Worm (Caenorhabditis elegans): Measurements from ENCODE around the gene F26D11.2.

F26D11.2 gene

ce11 chrV:7956218-7956617, 2.9 kb upstream of the F26D11.2 start, which contains the start of gene pals-34:
TSS of gene pals-34 (minus strand) at chrV:7956497.
- TF ChIP-seq lin-11 (tag; optimal IDR thresholded peaks at IDR 0.05) (no peak), egl-27 (tag; optimal IDR thresholded peaks at IDR 0.05) (no peak), lsy-2 (tag; optimal IDR thresholded peaks at IDR 0.05) (no peak), R02D3.7 (tag; optimal IDR thresholded peaks at IDR 0.05) (no peak), nhr-237 (tag; optimal IDR thresholded peaks at IDR 0.05) (no peak), lin-13 (GFP tag; optimal IDR thresholded peaks at IDR 0.05) (no peak), crh-2 (tag; optimal IDR thresholded peaks at IDR 0.05) (no peak), sem-4 (tag; optimal IDR thresholded peaks at IDR 0.05) (no peak), peb-1 (tag; optimal IDR thresholded peaks at IDR 0.05) (no peak), unc-39 (tag; optimal IDR thresholded peaks at IDR 0.05) (no peak), ceh-82 (tag; optimal IDR thresholded peaks at IDR 0.05) (no peak), mdl-1 (tag; optimal IDR thresholded peaks at IDR 0.05) (no peak), ztf-1 (GFP tag; conservative IDR thresholded peaks at IDR 0.05) (no peak), unc-62 (GFP tag; optimal IDR thresholded peaks at IDR 0.05) (no peak), sma-3 (GFP tag; optimal IDR thresholded peaks at IDR 0.05) (no peak)

ce11 chrV:7964429-7964828, 5.4 kb downstream of the F26D11.2 start:
- TF ChIP-seq lin-13 (GFP tag; optimal IDR thresholded peaks at IDR 0.05), result no peak
- TF ChIP-seq sma-9 (GFP tag; optimal IDR thresholded peaks at IDR 0.05), result no peak
- TF ChIP-seq sma-9 (tag; optimal IDR thresholded peaks at IDR 0.05), result no peak
- TF ChIP-seq mdl-1 (tag; optimal IDR thresholded peaks at IDR 0.05), result no peak
- TF ChIP-seq nhr-25 (tag; optimal IDR thresholded peaks at IDR 0.05), result no peak
- no peak for TF ChIP-seq snpc-4 (tag; optimal IDR thresholded peaks at IDR 0.05)
- TF ChIP-seq mab-5 (tag; optimal IDR thresholded peaks at IDR 0.05), result no peak
- TF ChIP-seq sma-3 (GFP tag; optimal IDR thresholded peaks at IDR 0.05), result no peak
- no peak for TF ChIP-seq skn-1 (tag; optimal IDR thresholded peaks at IDR 0.05)
- no peak for TF ChIP-seq nhr-23 (tag; optimal IDR thresholded peaks at IDR 0.05)
- no peak for TF ChIP-seq ceh-16 (tag; optimal IDR thresholded peaks at IDR 0.05)
- TF ChIP-seq alr-1 (tag; optimal IDR thresholded peaks at IDR 0.05), result no peak
- no peak for TF ChIP-seq ama-1 (optimal IDR thresholded peaks at IDR 0.05)
- TF ChIP-seq dmd-4 (tag; optimal IDR thresholded peaks at IDR 0.05), result no peak
- TF ChIP-seq nhr-21 (tag; optimal IDR thresholded peaks at IDR 0.05), result no peak
- TF ChIP-seq gmeb-1 (tag; optimal IDR thresholded peaks at IDR 0.05), result no peak
- TF ChIP-seq ztf-4 (tag; optimal IDR thresholded peaks at IDR 0.05), result no peak
- no peak for TF ChIP-seq mbf-1 (tag; optimal IDR thresholded peaks at IDR 0.05)
- no peak for TF ChIP-seq R02D3.7 (tag; optimal IDR thresholded peaks at IDR 0.05)
- TF ChIP-seq elt-1 (tag; optimal IDR thresholded peaks at IDR 0.05), result no peak

- TF ChIP-seq lsy-2 (tag; optimal IDR thresholded peaks at IDR 0.05) (no peak), nhr-21 (tag; optimal IDR thresholded peaks at IDR 0.05) (no peak), elt-3 (tag; optimal IDR thresholded peaks at IDR 0.05) (no peak), lin-39 (tag; optimal IDR thresholded peaks at IDR 0.05) (no peak), zag-1 (tag; optimal IDR thresholded peaks at IDR 0.05) (no peak), nhr-23 (tag; optimal IDR thresholded peaks at IDR 0.05) (no peak), nhr-10 (tag; optimal IDR thresholded peaks at IDR 0.05) (no peak), gmeb-1 (tag; optimal IDR thresholded peaks at IDR 0.05) (no peak), nhr-25 (tag; optimal IDR thresholded peaks at IDR 0.05) (no peak), fos-1 (tag; optimal IDR thresholded peaks at IDR 0.05) (no peak), nhr-237 (tag; optimal IDR thresholded peaks at IDR 0.05) (no peak), C34F6.9 (tag; optimal IDR thresholded peaks at IDR 0.05) (no peak), egl-27 (tag; optimal IDR thresholded peaks at IDR 0.05) (no peak), F13H6.1 (tag; optimal IDR thresholded peaks at IDR 0.05) (no peak), alr-1 (tag; optimal IDR thresholded peaks at IDR 0.05) (no peak), mdl-1 (tag; optimal IDR thresholded peaks at IDR 0.05) (no peak)
Observed at ce11 chrV:7969107-7969506, 10.0 kb downstream of the F26D11.2 start, which contains the start of gene che-7. TSS of gene che-7 (minus strand) at chrV:7969207.

ce11 chrV:7970519-7970918, 11.4 kb downstream of the F26D11.2 start:
- TF ChIP-seq lsy-2 (tag; optimal IDR thresholded peaks at IDR 0.05), result peak in 1 of 2 experiments; percentile 28
- no peak for TF ChIP-seq ztf-11 (tag; optimal IDR thresholded peaks at IDR 0.05)
- no peak for TF ChIP-seq mdl-1 (tag; optimal IDR thresholded peaks at IDR 0.05)
- TF ChIP-seq ama-1 (optimal IDR thresholded peaks at IDR 0.05), result no peak
- TF ChIP-seq ceh-82 (tag; optimal IDR thresholded peaks at IDR 0.05), result no peak
- no peak for TF ChIP-seq gmeb-1 (tag; optimal IDR thresholded peaks at IDR 0.05)
- no peak for TF ChIP-seq ztf-1 (GFP tag; conservative IDR thresholded peaks at IDR 0.05)
- no peak for TF ChIP-seq nhr-129 (tag; optimal IDR thresholded peaks at IDR 0.05)
- no peak for TF ChIP-seq elt-3 (tag; optimal IDR thresholded peaks at IDR 0.05)
- no peak for TF ChIP-seq unc-62 (GFP tag; optimal IDR thresholded peaks at IDR 0.05)
- peak; percentile 11 for TF ChIP-seq nhr-21 (tag; optimal IDR thresholded peaks at IDR 0.05)
- TF ChIP-seq unc-55 (GFP tag; optimal IDR thresholded peaks at IDR 0.05), result peak; percentile 54
- no peak for TF ChIP-seq mab-5 (tag; optimal IDR thresholded peaks at IDR 0.05)
- TF ChIP-seq zag-1 (tag; optimal IDR thresholded peaks at IDR 0.05), result no peak
- TF ChIP-seq nhr-25 (tag; optimal IDR thresholded peaks at IDR 0.05), result no peak
